Fruit fly (Drosophila melanogaster) whole organism, pupa: ENCODE data around the gene prd.

Experiments
- CG12605 ChIP-seq: fragments of 200-800 bp; sonication (Bioruptor generic); IDR thresholded peaks from 2 replicates; pipeline ENCODE4 v1.3.6; 2022; ENCODE audit warnings: missing biosample characterization, missing genetic modification characterization
- CG17806 ChIP-seq: fragments of 200-800 bp; sonication (Bioruptor generic); optimal IDR thresholded peaks from 2 replicates; lab custom pipeline; 2018; ENCODE audit warnings: missing biosample characterization, mild to moderate bottlenecking, missing genetic modification characterization, moderate library complexity
- CG8301 ChIP-seq: fragments of 200-800 bp; sonication (Bioruptor generic); optimal IDR thresholded peaks from 2 replicates; lab custom pipeline; 2018; ENCODE audit warnings: missing biosample characterization, mild to moderate bottlenecking, missing genetic modification characterization

DNA sequence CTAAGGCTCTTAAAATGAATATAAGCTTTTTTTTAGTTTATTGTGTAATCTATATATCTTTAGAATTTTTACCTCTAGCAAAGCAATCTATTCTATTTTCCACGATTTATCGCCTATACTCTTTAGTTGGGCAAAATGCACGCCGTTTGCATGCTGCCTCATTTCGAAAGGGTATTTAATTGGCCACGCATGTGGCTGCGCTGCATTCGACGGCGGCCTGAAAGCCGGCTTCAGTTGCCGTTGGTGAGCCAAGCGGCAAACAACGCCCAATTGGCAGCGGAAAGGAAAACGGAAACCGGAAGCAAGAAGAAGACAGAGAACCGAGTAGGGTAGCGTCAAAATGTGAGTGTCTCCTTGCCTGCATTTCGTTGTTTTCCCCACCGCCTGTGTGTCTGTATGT is 9.8 kb downstream of the prd start, which contains the start of gene CG14947:
- TF ChIP-seq CG8301 (tag; lab: Kevin White, UChicago) (no peak), CG17806 (tag; lab: Kevin White, UChicago) (no peak), CG12605 (no peak)
